Fruit fly (Drosophila melanogaster): Measurements from ENCODE around the gene CG3345.

The CG3345 gene

dm6 chr2L:306188-306927 lies 37.5 kb downstream of the CG3345 start (continued):
- peak in 1 of 2 experiments; percentile 92 for TF ChIP-seq Hr78 (GFP tag; optimal IDR thresholded peaks at IDR 0.05)
- TF ChIP-seq esg (GFP tag; conservative IDR thresholded peaks at IDR 0.05), result no peak
- TF ChIP-seq mam (GFP tag; optimal IDR thresholded peaks at IDR 0.05), result no peak
- no peak for TF ChIP-seq Hsf (GFP tag; optimal IDR thresholded peaks at IDR 0.05)
- TF ChIP-seq vfl (GFP tag; optimal IDR thresholded peaks at IDR 0.05), result no peak

DNA sequence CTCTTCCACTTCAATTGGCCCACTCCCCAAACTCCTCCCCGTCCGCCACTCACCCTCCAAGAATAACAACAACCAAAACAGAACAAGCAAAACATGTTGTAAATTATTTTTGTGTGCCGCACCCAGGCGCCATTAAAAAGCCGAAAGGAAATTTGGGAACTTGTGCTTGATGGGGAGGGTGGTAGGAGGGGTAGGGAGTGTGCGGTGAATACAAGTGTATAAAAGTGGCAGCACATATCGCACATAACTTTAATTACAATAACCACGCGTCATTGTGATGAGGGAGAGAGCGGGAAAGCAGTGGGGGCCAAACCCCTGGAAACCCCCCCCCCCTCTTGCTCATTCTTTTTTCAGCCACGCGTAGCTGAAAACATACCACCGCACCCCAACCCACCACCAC lies 38.2 kb downstream of the CG3345 start:
- TF ChIP-seq exex (tag; optimal IDR thresholded peaks at IDR 0.05) (peak; percentile 1), otp (GFP tag; IDR thresholded peaks at IDR 0.05) (no peak), CG10543 (GFP tag; optimal IDR thresholded peaks at IDR 0.05) (peak; percentile 50), zen (tag; optimal IDR thresholded peaks at IDR 0.05) (no peak), CG31441 (GFP tag; IDR thresholded peaks at IDR 0.05) (no peak), Atf6 (GFP tag; IDR thresholded peaks at IDR 0.05) (0 out of 2 replicates have a peak, but pooled peaks have one; percentile 13), sd (tag; optimal IDR thresholded peaks at IDR 0.05) (peak; percentile 54), Jarid2 (GFP tag; optimal IDR thresholded peaks at IDR 0.05) (peak; percentile 0), run (tag; optimal IDR thresholded peaks at IDR 0.05) (peak; percentile 39), CG12769 (tag; optimal IDR thresholded peaks at IDR 0.05) (peak; percentile 27), ci (GFP tag; IDR thresholded peaks at IDR 0.05) (0 out of 3 replicates have a peak, but pooled peaks have one; percentile 13), CG3726 (GFP tag; IDR thresholded peaks at IDR 0.05) (no peak), sr (GFP tag; IDR thresholded peaks at IDR 0.05) (peak; percentile 11; the same call in 1 of the 3 replicates), mirr (GFP tag; optimal IDR thresholded peaks at IDR 0.05) (peak; percentile 68), E2f1 (GFP tag; IDR thresholded peaks at IDR 0.05) (no peak), vvl (GFP tag; IDR thresholded peaks at IDR 0.05) (0 out of 2 replicates have a peak, but pooled peaks have one; percentile 31), CG4820 (GFP tag; optimal IDR thresholded peaks at IDR 0.05) (no peak), Max (GFP tag; optimal IDR thresholded peaks at IDR 0.05) (no peak), NC2α (GFP tag; optimal IDR thresholded peaks at IDR 0.05) (no peak), Antp (GFP tag; optimal IDR thresholded peaks at IDR 0.05) (no peak), pros (GFP tag; optimal IDR thresholded peaks at IDR 0.05) (peak; percentile 23), kni (GFP tag; optimal IDR thresholded peaks at IDR 0.05) (peak; percentile 62), hb (GFP tag; IDR thresholded peaks at IDR 0.05; ENCODE audit: partially characterized antibody) (0 out of 3 replicates have a peak, but pooled peaks have one; percentile 42), Hey (tag; optimal IDR thresholded peaks at IDR 0.05) (peak; percentile 49), abd-A (tag; optimal IDR thresholded peaks at IDR 0.05) (peak; percentile 93), Chrac-16 (GFP tag; optimal IDR thresholded peaks at IDR 0.05) (no peak), caup (GFP tag; optimal IDR thresholded peaks at IDR 0.05; ENCODE audit: severe bottlenecking) (peak; percentile 70), crol (GFP tag; IDR thresholded peaks at IDR 0.05) (peak; percentile 98), danr (GFP tag; IDR thresholded peaks at IDR 0.05) (no peak), CG5245 (GFP tag; optimal IDR thresholded peaks at IDR 0.05) (no peak), kah (GFP tag; optimal IDR thresholded peaks at IDR 0.05) (peak; percentile 9), CG2889 (GFP tag; IDR thresholded peaks at IDR 0.05) (0 out of 3 replicates have a peak, but pooled peaks have one; percentile 14), Pdp1 (GFP tag; optimal IDR thresholded peaks at IDR 0.05) (no peak), CG9932 (GFP tag; IDR thresholded peaks at IDR 0.05) (0 out of 2 replicates have a peak, but pooled peaks have one; percentile 19), CG16813 (GFP tag; IDR thresholded peaks at IDR 0.05; ENCODE audit: partially characterized antibody) (0 out of 3 replicates have a peak, but pooled peaks have one; percentile 12), Abd-B (GFP tag; optimal IDR thresholded peaks at IDR 0.05) (peak; percentile 11), org-1 (GFP tag; optimal IDR thresholded peaks at IDR 0.05) (no peak), ara (GFP tag; IDR thresholded peaks at IDR 0.05) (0 out of 2 replicates have a peak, but pooled peaks have one; percentile 27), sob (GFP tag; IDR thresholded peaks at IDR 0.05) (0 out of 2 replicates have a peak, but pooled peaks have one; percentile 18), kay (GFP tag; optimal IDR thresholded peaks at IDR 0.05) (no peak), CG13123 (GFP tag; optimal IDR thresholded peaks at IDR 0.05) (no peak), odd (GFP tag; optimal IDR thresholded peaks at IDR 0.05) (no peak)
